Worm (Caenorhabditis elegans): ENCODE measurements around the gene magi-1.

DNA sequence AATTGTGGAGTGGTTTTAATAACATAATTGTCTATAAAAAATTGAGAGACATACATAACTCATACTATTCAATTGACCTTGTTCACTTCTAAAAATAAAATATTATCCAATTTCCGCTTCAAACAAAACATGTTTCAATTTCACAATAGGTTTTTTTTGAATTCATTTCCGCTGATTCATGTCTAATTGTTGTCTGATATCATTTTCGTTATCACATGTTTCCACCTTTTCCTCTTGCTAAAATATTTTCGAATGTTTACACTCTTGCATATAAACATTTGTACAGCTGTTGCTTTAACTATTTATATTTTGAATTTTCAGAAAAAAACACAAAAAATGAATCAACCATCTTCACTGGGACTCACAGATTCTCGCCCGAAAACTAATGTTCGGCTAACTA lies 30.5 kb downstream of the magi-1 start, which contains the start of gene gem-4:
- TF ChIP-seq nhr-77 (tag; optimal IDR thresholded peaks at IDR 0.05) (no peak), elt-3 (tag; optimal IDR thresholded peaks at IDR 0.05) (no peak), snpc-4 (tag; optimal IDR thresholded peaks at IDR 0.05) (no peak), ceh-82 (tag; optimal IDR thresholded peaks at IDR 0.05) (no peak), ces-1 (GFP tag; optimal IDR thresholded peaks at IDR 0.05) (no peak), lsy-2 (tag; optimal IDR thresholded peaks at IDR 0.05) (no peak), elt-2 (tag; optimal IDR thresholded peaks at IDR 0.05) (no peak)

All from whole organism, L1 larva.